Worm (Caenorhabditis elegans): ENCODE measurements around the gene Y94H6A.7.

Y94H6A.7 gene

ce11 chrIV:2670664-2671063 lies 45.7 kb downstream of the Y94H6A.7 start:
- TF ChIP-seq pha-4 (tag; optimal IDR thresholded peaks at IDR 0.05) (no peak), Y56A3A.18 (GFP tag; IDR thresholded peaks at IDR 0.05) (no peak), rec-8 (tag; optimal IDR thresholded peaks at IDR 0.05) (no peak), madf-10 (tag; optimal IDR thresholded peaks at IDR 0.05) (no peak), fkh-3 (tag; optimal IDR thresholded peaks at IDR 0.05) (no peak), ztf-3 (GFP tag; optimal IDR thresholded peaks at IDR 0.05) (no peak), ets-4 (GFP tag; optimal IDR thresholded peaks at IDR 0.05) (no peak), akir-1 (GFP tag; optimal IDR thresholded peaks at IDR 0.05) (no peak), mel-28 (tag; optimal IDR thresholded peaks at IDR 0.05; ENCODE audit: borderline replicate concordance) (no peak), efl-1 (GFP tag; optimal IDR thresholded peaks at IDR 0.05) (peak; percentile 6), F22D6.2 (tag; optimal IDR thresholded peaks at IDR 0.05) (no peak), attf-6 (GFP tag; IDR thresholded peaks at IDR 0.05) (no peak), B0336.3 (GFP tag; IDR thresholded peaks at IDR 0.05) (no peak), attf-3 (GFP tag; conservative IDR thresholded peaks at IDR 0.05) (peak; percentile 93), lag-1 (GFP tag; IDR thresholded peaks at IDR 0.05) (no peak), lir-1 (GFP tag; conservative IDR thresholded peaks at IDR 0.05) (no peak), sdz-38 (tag; optimal IDR thresholded peaks at IDR 0.05) (no peak), attf-5 (GFP tag; optimal IDR thresholded peaks at IDR 0.05) (no peak), lin-35 (GFP tag; optimal IDR thresholded peaks at IDR 0.05) (peak in 1 of 3 experiments; percentile 40), F52B5.7 (tag; optimal IDR thresholded peaks at IDR 0.05) (no peak), snpc-3.4 (tag; optimal IDR thresholded peaks at IDR 0.05) (no peak), cebp-1 (GFP tag; IDR thresholded peaks at IDR 0.05) (no peak), cebp-1 (tag; optimal IDR thresholded peaks at IDR 0.05) (no peak), ztf-25 (GFP tag; IDR thresholded peaks at IDR 0.05) (no peak), snpc-1.1 (tag; optimal IDR thresholded peaks at IDR 0.05; ENCODE audit: insufficient read depth) (no peak), Y95B8A.8 (GFP tag; IDR thresholded peaks at IDR 0.05) (no peak), F23B12.7 (tag; optimal IDR thresholded peaks at IDR 0.05; ENCODE audit: insufficient read depth) (no peak), B0019.2 (GFP tag; conservative IDR thresholded peaks at IDR 0.05) (no peak), egrh-3 (GFP tag; IDR thresholded peaks at IDR 0.05) (no peak), repo-1 (tag; optimal IDR thresholded peaks at IDR 0.05) (no peak), F49E8.2 (tag; optimal IDR thresholded peaks at IDR 0.05; ENCODE audit: insufficient read depth) (no peak), lin-54 (GFP tag; optimal IDR thresholded peaks at IDR 0.05) (peak; percentile 52), ekl-4 (GFP tag; IDR thresholded peaks at IDR 0.05) (no peak), zim-3 (tag; optimal IDR thresholded peaks at IDR 0.05) (no peak), xnd-1 (tag; optimal IDR thresholded peaks at IDR 0.05) (no peak)

- peak; percentile 87 for TF ChIP-seq attf-3 (GFP tag; conservative IDR thresholded peaks at IDR 0.05)
- TF ChIP-seq lin-54 (GFP tag; optimal IDR thresholded peaks at IDR 0.05): peak; percentile 14
- 0 out of 2 replicates have a peak, but pooled peaks have one; percentile 14 for TF ChIP-seq madf-6 (GFP tag; IDR thresholded peaks at IDR 0.05)
Measured at ce11 chrIV:2668152-2668551, 48.2 kb downstream of the Y94H6A.7 start.

ce11 chrIV:2666586-2667100 lies 49.7 kb downstream of the Y94H6A.7 start, which contains the start of gene Y69A2AR.1:
TSS of gene Y69A2AR.1 (plus strand) at chrIV:2667050.
- TF ChIP-seq lsl-1 (GFP tag; optimal IDR thresholded peaks at IDR 0.05): peak; percentile 44
- TF ChIP-seq D2030.7 (GFP tag; IDR thresholded peaks at IDR 0.05): 0 out of 2 replicates have a peak, but pooled peaks have one; percentile 13
- TF ChIP-seq attf-3 (GFP tag; conservative IDR thresholded peaks at IDR 0.05): 0 out of 2 replicates have a peak, but pooled peaks have one; percentile 24
- no peak for TF ChIP-seq madf-10 (tag; optimal IDR thresholded peaks at IDR 0.05)
